Worm (Caenorhabditis elegans) whole organism, young adult: Measurements from ENCODE around the gene cpr-1.
A peak's percentile ranks its signal among the peaks of the same experiment; 100 is the strongest.

Experiments used
- B0336.3 ChIP-seq: fragments of 200-800 bp; sonication (Bioruptor generic); IDR thresholded peaks from 2 replicates; pipeline ENCODE4 v1.3.6; 2022; ENCODE audit warnings: missing genetic modification characterization, missing compliant biosample characterization
- C06A6.2 ChIP-seq: fragments of 200-800 bp; sonication (Bioruptor generic); conservative IDR thresholded peaks from 2 replicates; pipeline ENCODE4 v1.3.6; 2022; ENCODE audit warnings: missing genetic modification characterization, missing compliant biosample characterization
- C17E4.6 ChIP-seq: fragments of 200-800 bp; sonication (Bioruptor generic); IDR thresholded peaks from 2 replicates; pipeline ENCODE4 v1.3.6; 2022; ENCODE audit warnings: missing genetic modification reagents, missing genetic modification characterization, missing compliant biosample characterization
- F33H1.4 ChIP-seq: fragments of 200-800 bp; sonication (Bioruptor generic); IDR thresholded peaks from 2 replicates; pipeline ENCODE4 v1.3.6; 2022; ENCODE audit warnings: missing genetic modification reagents, missing genetic modification characterization, missing compliant biosample characterization
- F52B5.7 ChIP-seq: sonication (generic microtip); optimal IDR thresholded peaks from 2 replicates; lab custom pipeline; 2016; ENCODE audit warnings: mild to moderate bottlenecking, missing genetic modification characterization, missing compliant biosample characterization
- T07F8.4 ChIP-seq: sonication (generic microtip); optimal IDR thresholded peaks from 2 replicates; lab custom pipeline; 2016; ENCODE audit warnings: mild to moderate bottlenecking, missing genetic modification characterization, moderate library complexity, missing compliant biosample characterization
- Y79H2A.3 ChIP-seq: fragments of 200-800 bp; sonication (Bioruptor generic); conservative IDR thresholded peaks from 2 replicates; pipeline ENCODE4 v1.3.6; 2022; ENCODE audit warnings: missing genetic modification reagents, missing genetic modification characterization, missing compliant biosample characterization
- ZK185.1 ChIP-seq: sonication (generic microtip); optimal IDR thresholded peaks from 2 replicates; lab custom pipeline; 2016; ENCODE audit warnings: mild to moderate bottlenecking, missing genetic modification characterization, missing compliant biosample characterization; ENCODE audit not compliant: poor library complexity, severe bottlenecking
- akir-1 ChIP-seq: fragments of 200-800 bp; sonication (Bioruptor generic); optimal IDR thresholded peaks from 2 replicates; lab custom pipeline; 2018; ENCODE audit warnings: mild to moderate bottlenecking, missing genetic modification characterization, moderate library complexity, missing compliant biosample characterization
- atf-7 ChIP-seq: sonication (generic microtip); optimal IDR thresholded peaks from 2 replicates; lab custom pipeline; 2017; ENCODE audit warnings: mild to moderate bottlenecking, missing genetic modification characterization, missing compliant biosample characterization
- athp-1 ChIP-seq: sonication (generic microtip); optimal IDR thresholded peaks from 2 replicates; lab custom pipeline; 2017; ENCODE audit warnings: mild to moderate bottlenecking, missing genetic modification characterization, missing compliant biosample characterization
- bed-1 ChIP-seq: fragments of 200-800 bp; sonication (Bioruptor generic); IDR thresholded peaks from 2 replicates; pipeline ENCODE4 v1.3.6; 2022; ENCODE audit warnings: missing genetic modification reagents, missing genetic modification characterization, missing compliant biosample characterization
- ccch-3 ChIP-seq: fragments of 200-800 bp; sonication (Bioruptor generic); optimal IDR thresholded peaks from 2 replicates; lab custom pipeline; 2018; ENCODE audit warnings: mild to moderate bottlenecking, missing genetic modification characterization, missing compliant biosample characterization
- cebp-1 ChIP-seq, 2 experiments: fragments of 200-800 bp in 1 of 2; sonication (Bioruptor generic) in 1 of 2; sonication (generic microtip) in 1 of 2; IDR thresholded peaks in 1 of 2; optimal IDR thresholded peaks in 1 of 2; 2 replicates each; pipeline versions ENCODE4 v1.3.6 to Lab custom; 2017 to 2022; ENCODE audit warnings: missing compliant biosample characterization in 2 of 2, missing genetic modification characterization in 2 of 2, mild to moderate bottlenecking in 1 of 2, missing genetic modification reagents in 1 of 2, moderate library complexity in 1 of 2
- cebp-2 ChIP-seq: fragments of 200-800 bp; sonication (Bioruptor generic); IDR thresholded peaks from 2 replicates; pipeline ENCODE4 v1.3.6; 2022; ENCODE audit warnings: missing genetic modification characterization, missing compliant biosample characterization
- chd-7 ChIP-seq: sonication (generic microtip); optimal IDR thresholded peaks from 2 replicates; lab custom pipeline; 2016; ENCODE audit warnings: mild to moderate bottlenecking, missing genetic modification characterization, moderate library complexity, missing compliant biosample characterization
- egrh-3 ChIP-seq: fragments of 200-800 bp; sonication (Bioruptor generic); IDR thresholded peaks from 2 replicates; pipeline ENCODE4 v1.3.6; 2022; ENCODE audit warnings: missing genetic modification reagents, missing genetic modification characterization, missing compliant biosample characterization
- ets-4 ChIP-seq: fragments of 200-800 bp; sonication (Bioruptor generic); optimal IDR thresholded peaks from 2 replicates; lab custom pipeline; 2018; ENCODE audit warnings: mild to moderate bottlenecking, missing genetic modification characterization, missing compliant biosample characterization
- fkh-3 ChIP-seq: sonication (generic microtip); optimal IDR thresholded peaks from 2 replicates; lab custom pipeline; 2016; ENCODE audit warnings: mild to moderate bottlenecking, missing genetic modification characterization, missing compliant biosample characterization
- hsf-1 ChIP-seq: fragments of 200-800 bp; sonication (Bioruptor generic); IDR thresholded peaks from 2 replicates; pipeline ENCODE4 v1.3.6; 2022; ENCODE audit warnings: missing genetic modification reagents, missing genetic modification characterization, missing compliant biosample characterization
- let-607 ChIP-seq, 2 experiments: fragments of 200-800 bp in 1 of 2; sonication (Bioruptor generic) in 1 of 2; sonication (generic microtip) in 1 of 2; optimal IDR thresholded peaks; 2 replicates each; lab custom pipeline; 2016 to 2018; ENCODE audit warnings: mild to moderate bottlenecking in 2 of 2, missing compliant biosample characterization in 2 of 2, missing genetic modification characterization in 2 of 2, moderate library complexity in 2 of 2, missing genotype in 1 of 2
- lin-35 ChIP-seq, 3 experiments: fragments of 150-350 bp in 2 of 3; sonication (generic microtip) in 1 of 3; optimal IDR thresholded peaks; 2 replicates each; lab custom pipeline; 2014 to 2018; ENCODE audit warnings: missing biosample characterization in 3 of 3, missing genetic modification characterization in 3 of 3, missing genetic modification reagents in 3 of 3
- lin-54 ChIP-seq: fragments of 200-800 bp; sonication (Bioruptor generic); optimal IDR thresholded peaks from 2 replicates; lab custom pipeline; 2018; ENCODE audit warnings: mild to moderate bottlenecking, missing genetic modification characterization, missing compliant biosample characterization
- lir-1 ChIP-seq: fragments of 200-800 bp; sonication (Bioruptor generic); conservative IDR thresholded peaks from 2 replicates; pipeline ENCODE4 v1.3.6; 2022; ENCODE audit warnings: missing genetic modification reagents, missing genetic modification characterization, missing compliant biosample characterization
- madf-10 ChIP-seq: sonication (generic microtip); optimal IDR thresholded peaks from 2 replicates; lab custom pipeline; 2016; ENCODE audit warnings: mild to moderate bottlenecking, missing genetic modification characterization, missing compliant biosample characterization
- mel-28 ChIP-seq: sonication (generic microtip); optimal IDR thresholded peaks from 2 replicates; lab custom pipeline; 2016; ENCODE audit warnings: borderline replicate concordance, mild to moderate bottlenecking, missing genetic modification characterization, missing compliant biosample characterization
- mxl-1 ChIP-seq: sonication (generic microtip); optimal IDR thresholded peaks from 2 replicates; lab custom pipeline; 2016; ENCODE audit warnings: missing genetic modification characterization, missing compliant biosample characterization
- nfya-1 ChIP-seq: sonication (generic microtip); optimal IDR thresholded peaks from 2 replicates; lab custom pipeline; 2017; ENCODE audit warnings: antibody characterized with exemption, missing compliant biosample characterization, missing genetic modification characterization, borderline replicate concordance; ENCODE audit not compliant: insufficient read depth
- nhr-80 ChIP-seq: sonication (generic microtip); optimal IDR thresholded peaks from 2 replicates; lab custom pipeline; 2016; ENCODE audit warnings: missing genetic modification characterization, missing compliant biosample characterization
- rcor-1 ChIP-seq: fragments of 200-800 bp; sonication (Bioruptor generic); IDR thresholded peaks from 2 replicates; pipeline ENCODE4 v1.3.6; 2022; ENCODE audit warnings: missing genetic modification reagents, missing genetic modification characterization, missing compliant biosample characterization
- repo-1 ChIP-seq: sonication (generic microtip); optimal IDR thresholded peaks from 2 replicates; lab custom pipeline; 2017; ENCODE audit warnings: mild to moderate bottlenecking, missing genetic modification characterization, missing compliant biosample characterization
- sdz-38 ChIP-seq: sonication (generic microtip); optimal IDR thresholded peaks from 2 replicates; lab custom pipeline; 2016; ENCODE audit warnings: missing genotype, missing genetic modification characterization, missing compliant biosample characterization
- sea-2 ChIP-seq: fragments of 200-800 bp; sonication (Bioruptor generic); IDR thresholded peaks from 2 replicates; pipeline ENCODE4 v1.3.6; 2022; ENCODE audit warnings: missing genetic modification characterization, missing compliant biosample characterization
- snpc-3.4 ChIP-seq: sonication (generic microtip); optimal IDR thresholded peaks from 2 replicates; lab custom pipeline; 2017; ENCODE audit warnings: missing genetic modification characterization, mild to moderate bottlenecking, missing compliant biosample characterization, antibody characterized with exemption, moderate library complexity, missing genotype, missing genetic modification reagents
- tlf-1 ChIP-seq: fragments of 200-800 bp; sonication (Bioruptor generic); optimal IDR thresholded peaks from 2 replicates; lab custom pipeline; 2018; ENCODE audit warnings: mild to moderate bottlenecking, missing genetic modification characterization, missing compliant biosample characterization
- ztf-18 ChIP-seq: sonication (generic microtip); optimal IDR thresholded peaks from 2 replicates; lab custom pipeline; 2016; ENCODE audit warnings: missing genotype, mild to moderate bottlenecking, missing genetic modification characterization, missing compliant biosample characterization
- ztf-22 ChIP-seq: fragments of 200-800 bp; sonication (Bioruptor generic); optimal IDR thresholded peaks from 2 replicates; lab custom pipeline; 2018; ENCODE audit warnings: mild to moderate bottlenecking, missing genetic modification characterization, moderate library complexity, missing compliant biosample characterization
- ztf-3 ChIP-seq: fragments of 200-800 bp; sonication (Bioruptor generic); optimal IDR thresholded peaks from 2 replicates; lab custom pipeline; 2018; ENCODE audit warnings: mild to moderate bottlenecking, missing genetic modification characterization, missing compliant biosample characterization

cpr-1 gene

DNA sequence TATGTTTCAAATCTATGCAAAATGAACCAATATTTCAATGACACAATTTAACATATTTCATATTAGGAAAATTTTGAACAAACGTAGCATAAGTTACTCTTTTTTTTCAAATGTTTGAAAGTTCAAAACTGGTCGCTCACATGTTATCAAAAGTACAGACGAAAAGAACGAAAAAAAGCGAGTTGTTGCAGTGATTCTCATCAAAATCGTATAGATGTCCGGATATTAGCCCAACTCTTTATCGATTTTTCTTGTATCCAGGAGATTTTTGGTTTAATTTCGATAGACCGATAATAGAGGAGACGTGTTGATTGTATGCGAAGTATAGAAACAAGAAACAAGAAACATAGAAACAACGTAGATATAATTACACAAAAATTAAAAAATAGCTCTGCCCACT is 35.0 kb upstream of the cpr-1 start:
- no peak for TF ChIP-seq sea-2 (GFP tag; lab: Robert Waterston, UW)
- TF ChIP-seq ztf-22 (GFP tag; lab: Kevin White, UChicago): no peak
- no peak for TF ChIP-seq madf-10 (tag; lab: Kevin White, UChicago)
- TF ChIP-seq C17E4.6 (GFP tag; lab: Robert Waterston, UW): no peak
- TF ChIP-seq lin-54 (GFP tag; lab: Kevin White, UChicago): no peak
- TF ChIP-seq rcor-1 (GFP tag; lab: Robert Waterston, UW): no peak
- TF ChIP-seq ets-4: no peak
- TF ChIP-seq F33H1.4: no peak
- no peak for TF ChIP-seq ZK185.1 (tag; lab: Kevin White, UChicago)
- TF ChIP-seq ztf-3: no peak
- TF ChIP-seq let-607 (tag; optimal IDR thresholded peaks at IDR 0.05; lab: Kevin White, UChicago): no peak
- TF ChIP-seq nhr-80: no peak
- TF ChIP-seq nfya-1 (tag; lab: Kevin White, UChicago): no peak
- no peak for TF ChIP-seq mel-28

DNA sequence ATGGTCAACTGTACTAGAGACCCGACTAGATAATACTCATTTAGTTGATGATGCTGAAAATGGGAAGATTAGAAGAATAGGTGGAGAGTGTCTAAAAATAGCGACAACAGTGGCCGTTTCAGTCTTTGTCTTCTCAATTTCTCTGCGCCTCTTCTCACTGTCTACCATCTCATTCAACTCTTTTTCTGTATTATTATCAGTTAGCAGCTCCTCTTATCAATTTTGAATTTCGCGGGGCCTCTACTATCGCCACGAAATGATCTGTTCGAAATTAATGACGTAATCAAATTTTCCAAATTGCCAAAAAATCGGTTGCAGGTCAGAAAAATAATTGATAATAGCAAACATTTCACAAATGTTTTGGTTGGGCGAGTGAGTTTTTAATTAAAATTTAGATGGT is 33.7 kb upstream of the cpr-1 start:
- TF ChIP-seq lin-35 (GFP tag; optimal IDR thresholded peaks at IDR 0.05; lab: Kevin White, UChicago) (no peak), atf-7 (tag; lab: Kevin White, UChicago) (peak; percentile 70), ztf-22 (GFP tag; lab: Kevin White, UChicago) (no peak), snpc-3.4 (tag; lab: Kevin White, UChicago) (no peak), repo-1 (no peak), mxl-1 (no peak), ztf-18 (tag; lab: Kevin White, UChicago) (no peak), nhr-80 (peak; percentile 84), athp-1 (tag; lab: Kevin White, UChicago) (no peak), tlf-1 (GFP tag; lab: Kevin White, UChicago) (no peak), egrh-3 (GFP tag; lab: Robert Waterston, UW) (no peak)

DNA sequence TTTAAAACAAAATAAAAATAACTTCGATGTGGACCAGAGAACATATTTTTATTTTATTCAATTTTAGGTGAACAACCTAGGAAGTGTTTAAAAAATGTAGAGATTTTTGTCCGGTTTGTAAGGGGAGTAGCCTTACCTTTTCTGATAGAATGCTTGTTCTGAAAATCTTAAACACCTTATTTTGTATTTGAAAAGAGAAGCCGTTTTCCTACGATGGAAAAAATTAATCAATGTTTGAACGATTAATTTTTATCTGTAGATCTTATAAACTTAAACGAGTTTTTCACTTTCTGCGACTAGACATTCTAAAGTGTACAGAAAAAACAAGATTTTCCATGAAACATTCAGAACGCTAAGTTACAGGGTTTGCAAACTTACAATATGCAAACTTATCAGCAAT is 33.0 kb upstream of the cpr-1 start, which contains the start of gene F58H1.6:
Gene F58H1.6, plus strand, starts transcription at position 301 of the 400 bp plus-strand sequence.
- no peak for TF ChIP-seq ccch-3 (GFP tag; lab: Kevin White, UChicago)
- TF ChIP-seq B0336.3 (GFP tag; lab: Robert Waterston, UW): no peak
- TF ChIP-seq bed-1: no peak
- no peak for TF ChIP-seq akir-1 (GFP tag; lab: Kevin White, UChicago)
- TF ChIP-seq T07F8.4 (tag; lab: Kevin White, UChicago): no peak
- no peak for TF ChIP-seq fkh-3 (tag; lab: Kevin White, UChicago)
- TF ChIP-seq cebp-1 (GFP tag; IDR thresholded peaks at IDR 0.05; lab: Robert Waterston, UW): no peak
- no peak for TF ChIP-seq cebp-1 (tag; optimal IDR thresholded peaks at IDR 0.05; lab: Kevin White, UChicago)

ce11 chrV:11943737-11944136 is 31.6 kb upstream of the cpr-1 start:
- TF ChIP-seq cebp-2 (no peak), B0336.3 (GFP tag; lab: Robert Waterston, UW) (no peak), mxl-1 (no peak), lir-1 (GFP tag; lab: Robert Waterston, UW) (no peak), sdz-38 (tag; lab: Kevin White, UChicago) (no peak), tlf-1 (GFP tag; lab: Kevin White, UChicago) (no peak), chd-7 (tag; lab: Kevin White, UChicago) (no peak), Y79H2A.3 (GFP tag; lab: Robert Waterston, UW) (no peak), F52B5.7 (tag; lab: Kevin White, UChicago) (no peak), hsf-1 (no peak), C06A6.2 (GFP tag; lab: Robert Waterston, UW) (no peak), lin-54 (GFP tag; lab: Kevin White, UChicago) (no peak), fkh-3 (tag; lab: Kevin White, UChicago) (no peak)
- TF ChIP-seq, all 124 proteins: peak for 0
